Worm (Caenorhabditis elegans) whole organism, L1 larva: ENCODE measurements around the gene R11G11.16.

ENCODE experiments used
- C04F5.9 ChIP-seq: sonication (generic microtip); optimal IDR thresholded peaks from 2 replicates; lab custom pipeline; 2016; ENCODE audit warnings: missing genetic modification characterization, missing compliant biosample characterization
- C16A3.4 ChIP-seq: fragments of 150-350 bp; optimal IDR thresholded peaks from 2 replicates; lab custom pipeline; 2014; ENCODE audit warnings: missing biosample characterization, missing genetic modification characterization
- C34B4.2 ChIP-seq: sonication (generic microtip); optimal IDR thresholded peaks from 2 replicates; lab custom pipeline; 2017; ENCODE audit warnings: mild to moderate bottlenecking, missing genetic modification characterization, missing compliant biosample characterization
- aly-2 ChIP-seq: fragments of 150-350 bp; optimal IDR thresholded peaks from 2 replicates; lab custom pipeline; 2014; ENCODE audit warnings: missing biosample characterization, missing genetic modification characterization
- ama-1 ChIP-seq: fragments of 150-350 bp; optimal IDR thresholded peaks from 2 replicates; lab custom pipeline; 2014
- blmp-1 ChIP-seq: fragments of 150-350 bp; optimal IDR thresholded peaks from 2 replicates; lab custom pipeline; 2014; ENCODE audit warnings: missing biosample characterization, missing genetic modification characterization
- ceh-8 ChIP-seq: fragments of 200-800 bp; sonication (Bioruptor generic); optimal IDR thresholded peaks from 2 replicates; lab custom pipeline; 2018; ENCODE audit warnings: mild to moderate bottlenecking, missing genetic modification characterization, moderate library complexity, missing compliant biosample characterization
- ceh-82 ChIP-seq, 3 experiments: fragments of 150-350 bp in 1 of 3; sonication (generic microtip) in 2 of 3; optimal IDR thresholded peaks; 2 replicates each; lab custom pipeline; 2014 to 2017; ENCODE audit warnings: missing biosample characterization in 3 of 3, missing genetic modification characterization in 3 of 3
- ces-1 ChIP-seq: fragments of 150-350 bp; optimal IDR thresholded peaks from 2 replicates; lab custom pipeline; 2014; ENCODE audit warnings: missing biosample characterization, missing genetic modification reagents, missing genetic modification characterization
- dpl-1 ChIP-seq, 3 experiments: fragments of 150-350 bp in 2 of 3; sonication (generic microtip) in 1 of 3; optimal IDR thresholded peaks; 2 replicates each; lab custom pipeline; 2014 to 2017; ENCODE audit warnings: missing biosample characterization in 3 of 3, missing genetic modification characterization in 3 of 3, missing genetic modification reagents in 3 of 3
- dsc-1 ChIP-seq: sonication (generic microtip); optimal IDR thresholded peaks from 2 replicates; lab custom pipeline; 2016; ENCODE audit warnings: mild to moderate bottlenecking, missing genetic modification characterization, missing compliant biosample characterization
- efl-1 ChIP-seq, 4 experiments: fragments of 150-350 bp; optimal IDR thresholded peaks in 3 of 4; peaks in 1 of 4; 1 replicate in 1 of 4; 2 replicates in 3 of 4; lab custom pipeline; 2014; ENCODE audit warnings: missing biosample characterization in 2 of 4, missing genetic modification characterization in 2 of 4, missing genetic modification reagents in 2 of 4
- efl-3 ChIP-seq: fragments of 200-800 bp; sonication (Bioruptor generic); optimal IDR thresholded peaks from 2 replicates; lab custom pipeline; 2018; ENCODE audit warnings: mild to moderate bottlenecking, missing genetic modification characterization, missing compliant biosample characterization
- egl-13 ChIP-seq: sonication (generic microtip); optimal IDR thresholded peaks from 2 replicates; lab custom pipeline; 2016; ENCODE audit warnings: missing genotype, missing genetic modification reagents, missing genetic modification characterization, missing compliant biosample characterization
- ets-5 ChIP-seq: fragments of 200-800 bp; sonication (Bioruptor generic); IDR thresholded peaks from 2 replicates; pipeline ENCODE4 v1.3.6; 2022; ENCODE audit warnings: missing genetic modification characterization, missing compliant biosample characterization
- hpl-2 ChIP-seq: fragments of 150-350 bp; optimal IDR thresholded peaks from 2 replicates; lab custom pipeline; 2014; ENCODE audit warnings: missing biosample characterization, missing genetic modification reagents, missing genetic modification characterization
- jun-1 ChIP-seq: fragments of 150-350 bp; optimal IDR thresholded peaks from 2 replicates; lab custom pipeline; 2014; ENCODE audit warnings: missing biosample characterization, missing genetic modification reagents, missing genetic modification characterization
- lin-13 ChIP-seq: fragments of 150-350 bp; optimal IDR thresholded peaks from 2 replicates; lab custom pipeline; 2014; ENCODE audit warnings: missing biosample characterization, missing genetic modification reagents, missing genetic modification characterization
- lin-14 ChIP-seq: fragments of 200-800 bp; sonication (Bioruptor generic); optimal IDR thresholded peaks from 2 replicates; lab custom pipeline; 2018; ENCODE audit warnings: mild to moderate bottlenecking, missing genetic modification characterization, moderate library complexity, missing compliant biosample characterization
- lin-35 ChIP-seq, 2 experiments: fragments of 150-350 bp; optimal IDR thresholded peaks; 2 replicates each; lab custom pipeline; 2014; ENCODE audit warnings: missing biosample characterization in 2 of 2, missing genetic modification characterization in 2 of 2, missing genetic modification reagents in 2 of 2
- mep-1 ChIP-seq: fragments of 150-350 bp; optimal IDR thresholded peaks from 2 replicates; lab custom pipeline; 2014; ENCODE audit warnings: missing biosample characterization, missing genetic modification characterization
- nhr-237 ChIP-seq: fragments of 150-350 bp; optimal IDR thresholded peaks from 2 replicates; lab custom pipeline; 2014; ENCODE audit warnings: missing biosample characterization, missing genetic modification characterization
- nhr-47 ChIP-seq: sonication (generic microtip); optimal IDR thresholded peaks from 2 replicates; lab custom pipeline; 2016; ENCODE audit warnings: mild to moderate bottlenecking, missing genetic modification characterization, moderate library complexity, missing compliant biosample characterization
- nhr-71 ChIP-seq: sonication (generic microtip); optimal IDR thresholded peaks from 2 replicates; lab custom pipeline; 2016; ENCODE audit warnings: mild to moderate bottlenecking, missing genetic modification characterization, moderate library complexity, missing compliant biosample characterization
- nhr-77 ChIP-seq: fragments of 150-350 bp; optimal IDR thresholded peaks from 2 replicates; lab custom pipeline; 2014; ENCODE audit warnings: missing biosample characterization, missing genetic modification characterization
- nhr-84 ChIP-seq: sonication (generic microtip); optimal IDR thresholded peaks from 2 replicates; lab custom pipeline; 2017; ENCODE audit warnings: missing biosample characterization, missing genetic modification characterization
- nhr-85 ChIP-seq: sonication (generic microtip); peaks from one replicate; lab custom pipeline; 2016; ENCODE audit warnings: missing genetic modification characterization, inconsistent platforms, missing compliant biosample characterization
- nhr-90 ChIP-seq: sonication (generic microtip); optimal IDR thresholded peaks from 2 replicates; lab custom pipeline; 2016; ENCODE audit warnings: mild to moderate bottlenecking, missing genetic modification characterization, missing compliant biosample characterization; ENCODE audit not compliant: poor library complexity
- pag-3 ChIP-seq: sonication (generic microtip); optimal IDR thresholded peaks from 2 replicates; lab custom pipeline; 2017; ENCODE audit warnings: missing genetic modification characterization, mild to moderate bottlenecking, missing compliant biosample characterization, antibody characterized with exemption, borderline replicate concordance; ENCODE audit not compliant: insufficient read depth
- pax-3 ChIP-seq: fragments of 200-800 bp; sonication (Bioruptor generic); optimal IDR thresholded peaks from 2 replicates; lab custom pipeline; 2018; ENCODE audit warnings: mild to moderate bottlenecking, missing genetic modification characterization, moderate library complexity, missing compliant biosample characterization
- pqm-1 ChIP-seq: sonication (generic microtip); optimal IDR thresholded peaks from 3 replicates; lab custom pipeline; 2017; ENCODE audit warnings: missing biosample characterization, missing genetic modification characterization
- skn-1 ChIP-seq: fragments of 150-350 bp; optimal IDR thresholded peaks from 2 replicates; lab custom pipeline; 2014; ENCODE audit warnings: missing biosample characterization, missing genetic modification characterization
- snu-23 ChIP-seq: sonication (generic microtip); optimal IDR thresholded peaks from 2 replicates; lab custom pipeline; 2016; ENCODE audit warnings: missing genetic modification characterization, missing compliant biosample characterization
- sox-4 ChIP-seq: sonication (generic microtip); optimal IDR thresholded peaks from 2 replicates; lab custom pipeline; 2016; ENCODE audit warnings: missing genetic modification characterization, missing compliant biosample characterization
- sptf-1 ChIP-seq: fragments of 150-350 bp; optimal IDR thresholded peaks from 2 replicates; lab custom pipeline; 2014; ENCODE audit warnings: missing biosample characterization, missing genetic modification characterization
- sup-37 ChIP-seq: fragments of 200-800 bp; sonication (Bioruptor generic); optimal IDR thresholded peaks from 2 replicates; lab custom pipeline; 2018; ENCODE audit warnings: mild to moderate bottlenecking, missing genetic modification characterization, missing compliant biosample characterization
- tlp-1 ChIP-seq: fragments of 150-350 bp; optimal IDR thresholded peaks from 2 replicates; lab custom pipeline; 2014; ENCODE audit warnings: missing biosample characterization, missing genetic modification characterization
- unc-130 ChIP-seq: fragments of 150-350 bp; optimal IDR thresholded peaks from 2 replicates; lab custom pipeline; 2017; ENCODE audit warnings: missing biosample characterization, missing genetic modification characterization, inconsistent platforms
- unc-30 ChIP-seq: sonication (generic microtip); optimal IDR thresholded peaks from 2 replicates; lab custom pipeline; 2017; ENCODE audit warnings: missing biosample characterization, missing genetic modification characterization
- unc-62 ChIP-seq: fragments of 150-350 bp; optimal IDR thresholded peaks from 2 replicates; lab custom pipeline; 2014; ENCODE audit warnings: missing biosample characterization, missing genetic modification reagents, missing genetic modification characterization
- unc-86 ChIP-seq: sonication (generic microtip); optimal IDR thresholded peaks from 2 replicates; lab custom pipeline; 2016; ENCODE audit warnings: missing genetic modification characterization, missing compliant biosample characterization
- unc-98 ChIP-seq: fragments of 200-800 bp; sonication (Bioruptor generic); IDR thresholded peaks from 2 replicates; pipeline ENCODE4 v1.3.6; 2022; ENCODE audit warnings: missing genetic modification characterization, missing compliant biosample characterization
- vab-15 ChIP-seq: sonication (generic microtip); optimal IDR thresholded peaks from 2 replicates; lab custom pipeline; 2017; ENCODE audit warnings: missing genotype, mild to moderate bottlenecking, missing genetic modification characterization, missing compliant biosample characterization
- zip-4 ChIP-seq: fragments of 200-800 bp; sonication (Bioruptor generic); optimal IDR thresholded peaks from 2 replicates; lab custom pipeline; 2018; ENCODE audit warnings: mild to moderate bottlenecking, missing genetic modification characterization, moderate library complexity, missing compliant biosample characterization
- ztf-11 ChIP-seq, 2 experiments: sonication (generic microtip); optimal IDR thresholded peaks; 2 replicates each; lab custom pipeline; 2016 to 2017; ENCODE audit warnings: missing genetic modification characterization in 2 of 2, missing biosample characterization in 1 of 2, missing compliant biosample characterization in 1 of 2

Gene R11G11.16

ce11 chrV:521517-521916 is 3.4 kb downstream of the R11G11.16 start, which contains the start of gene srw-107:
Gene srw-107, minus strand, starts transcription at chrV:521617.
- TF ChIP-seq C34B4.2 (no peak), unc-130 (tag; lab: Kevin White, UChicago) (no peak), ceh-8 (GFP tag; lab: Kevin White, UChicago) (no peak), nhr-90 (tag; lab: Kevin White, UChicago) (no peak), snu-23 (GFP tag; lab: Kevin White, UChicago) (no peak), pqm-1 (tag; lab: Kevin White, UChicago) (no peak), C16A3.4 (tag; lab: Kevin White, UChicago) (no peak), nhr-237 (no peak), pag-3 (tag; lab: Kevin White, UChicago) (no peak), pax-3 (no peak), dsc-1 (no peak), unc-30 (tag; lab: Kevin White, UChicago) (no peak), sup-37 (GFP tag; lab: Kevin White, UChicago) (no peak), nhr-47 (tag; lab: Kevin White, UChicago) (no peak), hpl-2 (GFP tag; lab: Kevin White, UChicago) (no peak), unc-98 (GFP tag; lab: Robert Waterston, UW) (no peak)

ce11 chrV:519445-519844 is 5.5 kb downstream of the R11G11.16 start, which contains the start of gene nhr-210:
Gene nhr-210, minus strand, starts transcription at chrV:519545.
- TF ChIP-seq skn-1 (tag; lab: Kevin White, UChicago) (no peak), efl-1 (optimal IDR thresholded peaks at IDR 0.05; lab: Kevin White, UChicago) (no peak), efl-1 (GFP tag; optimal IDR thresholded peaks at IDR 0.05 in 1 of 2; lab: Kevin White, UChicago) (peak in 1 of 2 experiments; percentile 36), nhr-85 (tag; lab: Kevin White, UChicago) (peak; percentile 25)
- TF ChIP-seq, all 84 proteins: peak for 2

- no peak for TF ChIP-seq nhr-85 (tag; lab: Kevin White, UChicago)
- no peak for TF ChIP-seq lin-14 (GFP tag; lab: Kevin White, UChicago)
- no peak for TF ChIP-seq dsc-1
- no peak for TF ChIP-seq vab-15 (tag; lab: Kevin White, UChicago)
- no peak for TF ChIP-seq C34B4.2
- no peak for TF ChIP-seq nhr-47 (tag; lab: Kevin White, UChicago)
- no peak for TF ChIP-seq sptf-1 (tag; lab: Kevin White, UChicago)
- TF ChIP-seq zip-4 (GFP tag; lab: Kevin White, UChicago), result no peak
- no peak for TF ChIP-seq ceh-8 (GFP tag; lab: Kevin White, UChicago)
- TF ChIP-seq sox-4 (tag; lab: Kevin White, UChicago), result no peak
- TF ChIP-seq ceh-82 (tag; optimal IDR thresholded peaks at IDR 0.05; lab: Kevin White, UChicago), result no peak
- no peak for TF ChIP-seq blmp-1 (tag; lab: Kevin White, UChicago)
- TF ChIP-seq jun-1, result no peak
- TF ChIP-seq C16A3.4 (tag; lab: Kevin White, UChicago), result no peak
- no peak for TF ChIP-seq aly-2 (tag; lab: Kevin White, UChicago)
- TF ChIP-seq tlp-1, result no peak
- TF ChIP-seq ces-1 (GFP tag; lab: Kevin White, UChicago), result no peak
- TF ChIP-seq ztf-11 (tag; optimal IDR thresholded peaks at IDR 0.05; lab: Kevin White, UChicago), result no peak
These were observed 12.5 kb downstream of the R11G11.16 start, which contains the start of gene srh-37 for ce11 chrV:512420-512819. Gene srh-37, minus strand, starts transcription at chrV:512520.

- no peak for TF ChIP-seq nhr-84
- TF ChIP-seq nhr-85 (tag; lab: Kevin White, UChicago), result no peak
- no peak for TF ChIP-seq ceh-82 (tag; optimal IDR thresholded peaks at IDR 0.05; lab: Kevin White, UChicago)
These were observed 19.7 kb downstream of the R11G11.16 start, which contains the start of gene srlf-19 for ce11 chrV:505191-505590. Gene srlf-19, plus strand, starts transcription at chrV:505491.

ce11 chrV:503728-504127 is 21.2 kb downstream of the R11G11.16 start, which contains the start of gene srlf-35:
Gene srlf-35, plus strand, starts transcription at chrV:504028.
- no peak for TF ChIP-seq egl-13 (tag; lab: Kevin White, UChicago)
- TF ChIP-seq efl-3 (GFP tag; lab: Kevin White, UChicago), result no peak
- TF ChIP-seq nhr-71 (tag; lab: Kevin White, UChicago), result no peak
- TF ChIP-seq C04F5.9, result no peak
- TF ChIP-seq mep-1, result no peak
- no peak for TF ChIP-seq snu-23 (GFP tag; lab: Kevin White, UChicago)
- no peak for TF ChIP-seq unc-86
- no peak for TF ChIP-seq ama-1 (lab: Kevin White, UChicago)
- no peak for TF ChIP-seq nhr-77
- no peak for TF ChIP-seq lin-14 (GFP tag; lab: Kevin White, UChicago)
- TF ChIP-seq dpl-1 (GFP tag; optimal IDR thresholded peaks at IDR 0.05; lab: Kevin White, UChicago), result no peak
- TF ChIP-seq lin-35 (GFP tag; optimal IDR thresholded peaks at IDR 0.05; lab: Kevin White, UChicago), result no peak
- TF ChIP-seq ceh-8 (GFP tag; lab: Kevin White, UChicago), result no peak
- TF ChIP-seq ets-5 (GFP tag; lab: Robert Waterston, UW), result no peak
- TF ChIP-seq lin-13 (GFP tag; lab: Kevin White, UChicago), result no peak
- TF ChIP-seq unc-62 (GFP tag; lab: Kevin White, UChicago), result no peak
